Fruit fly (Drosophila melanogaster) whole organism, embryonic: Measurements from ENCODE around the gene nmo.

ENCODE experiments used
- Antp ChIP-seq: fragments of 200-800 bp; sonication (Bioruptor generic); optimal IDR thresholded peaks from 3 replicates; lab custom pipeline; 2016; ENCODE audit warnings: missing biosample characterization, missing genetic modification characterization
- Atf6 ChIP-seq: fragments of 200-800 bp; sonication (Bioruptor generic); IDR thresholded peaks from 2 replicates; pipeline ENCODE4 v1.3.6; 2022; ENCODE audit warnings: missing biosample characterization, missing genetic modification characterization
- B-H1 ChIP-seq: fragments of 200-800 bp; sonication (Bioruptor generic); IDR thresholded peaks from 3 replicates; pipeline ENCODE4 v1.3.6; 2022; ENCODE audit warnings: missing biosample characterization, missing genetic modification characterization
- Bdp1 ChIP-seq: fragments of 200-800 bp; sonication (Bioruptor generic); optimal IDR thresholded peaks from 3 replicates; lab custom pipeline; 2016; ENCODE audit warnings: missing biosample characterization, missing genetic modification characterization
- CG10274 ChIP-seq: fragments of 200-800 bp; sonication (Bioruptor generic); optimal IDR thresholded peaks from 3 replicates; lab custom pipeline; 2017; ENCODE audit warnings: missing biosample characterization, mild to moderate bottlenecking, missing genetic modification characterization
- CG12071 ChIP-seq: fragments of 200-800 bp; sonication (Bioruptor generic); optimal IDR thresholded peaks from 3 replicates; lab custom pipeline; 2018; ENCODE audit warnings: missing biosample characterization, mild to moderate bottlenecking, missing genetic modification characterization
- CG12219 ChIP-seq: fragments of 200-800 bp; sonication (Bioruptor generic); optimal IDR thresholded peaks from 3 replicates; lab custom pipeline; 2018; ENCODE audit warnings: missing biosample characterization, mild to moderate bottlenecking, missing genetic modification characterization
- CG14050 ChIP-seq: fragments of 200-800 bp; sonication (Bioruptor generic); IDR thresholded peaks from 3 replicates; pipeline ENCODE4 v1.3.6; 2022; ENCODE audit warnings: missing biosample characterization, missing genetic modification characterization
- CG14441 ChIP-seq: fragments of 200-800 bp; sonication (Bioruptor generic); IDR thresholded peaks from 2 replicates; pipeline ENCODE4 v1.3.6; 2022; ENCODE audit warnings: missing biosample characterization, missing genetic modification characterization
- CG15011 ChIP-seq: fragments of 200-800 bp; sonication (Bioruptor generic); optimal IDR thresholded peaks from 3 replicates; lab custom pipeline; 2018; ENCODE audit warnings: missing biosample characterization, mild to moderate bottlenecking, missing genetic modification characterization
- CG1792 ChIP-seq: fragments of 200-800 bp; sonication (Bioruptor generic); optimal IDR thresholded peaks from 2 replicates; lab custom pipeline; 2016; ENCODE audit warnings: missing biosample characterization, missing genetic modification characterization
- CG4820 ChIP-seq: fragments of 200-800 bp; sonication (Bioruptor generic); optimal IDR thresholded peaks from 3 replicates; lab custom pipeline; 2016; ENCODE audit warnings: missing biosample characterization, missing genetic modification characterization
- CG7928 ChIP-seq: fragments of 200-800 bp; sonication (Bioruptor generic); optimal IDR thresholded peaks from 2 replicates; lab custom pipeline; 2017; ENCODE audit warnings: missing biosample characterization, mild to moderate bottlenecking, missing genetic modification characterization
- CG8388 ChIP-seq: fragments of 200-800 bp; sonication (Bioruptor generic); optimal IDR thresholded peaks from 2 replicates; lab custom pipeline; 2019; ENCODE audit warnings: missing biosample characterization, mild to moderate bottlenecking, missing genetic modification characterization, moderate library complexity
- D ChIP-seq, 2 experiments: fragments of 200-800 bp in 1 of 2; fragments of >200 bp in 1 of 2; sonication (Bioruptor generic) in 1 of 2; optimal IDR thresholded peaks; 2 replicates in 1 of 2; 3 replicates in 1 of 2; lab custom pipeline; 2017; ENCODE audit warnings: mild to moderate bottlenecking in 1 of 2, missing biosample characterization in 1 of 2, missing genetic modification characterization in 1 of 2, missing genetic modification reagents in 1 of 2
- Dad ChIP-seq: fragments of 200-800 bp; sonication (Bioruptor generic); optimal IDR thresholded peaks from 3 replicates; lab custom pipeline; 2016; ENCODE audit warnings: missing biosample characterization, missing genetic modification characterization
- Dbx ChIP-seq: fragments of 200-800 bp; sonication (Bioruptor generic); IDR thresholded peaks from 3 replicates; pipeline ENCODE4 v1.3.6; 2022; ENCODE audit warnings: missing biosample characterization, missing genetic modification characterization
- Dip3 ChIP-seq: fragments of 200-800 bp; sonication (Bioruptor generic); optimal IDR thresholded peaks from 3 replicates; lab custom pipeline; 2016; ENCODE audit warnings: missing biosample characterization, missing genetic modification characterization
- Ets97D ChIP-seq: fragments of 200-800 bp; sonication (Bioruptor generic); optimal IDR thresholded peaks from 3 replicates; lab custom pipeline; 2016; ENCODE audit warnings: missing biosample characterization, missing genetic modification characterization
- GATAe ChIP-seq: fragments of 200-800 bp; sonication (Bioruptor generic); conservative IDR thresholded peaks from 2 replicates; pipeline ENCODE4 v1.3.6; 2022; ENCODE audit warnings: missing biosample characterization, missing genetic modification characterization
- Gug ChIP-seq: fragments of 200-800 bp; sonication (Bioruptor generic); IDR thresholded peaks from 4 replicates; pipeline ENCODE4 v1.3.6; 2022; ENCODE audit warnings: missing biosample characterization, missing genetic modification characterization
- Hmx ChIP-seq: fragments of 200-800 bp; sonication (Bioruptor generic); optimal IDR thresholded peaks from 2 replicates; lab custom pipeline; 2016; ENCODE audit warnings: missing biosample characterization, missing genetic modification characterization
- MTF-1 ChIP-seq: fragments of 200-800 bp; sonication (Bioruptor generic); optimal IDR thresholded peaks from 2 replicates; lab custom pipeline; 2018; ENCODE audit warnings: missing biosample characterization, mild to moderate bottlenecking, missing genetic modification characterization, borderline replicate concordance
- Meics ChIP-seq: fragments of 200-800 bp; sonication (Bioruptor generic); optimal IDR thresholded peaks from 2 replicates; lab custom pipeline; 2017; ENCODE audit warnings: missing biosample characterization, mild to moderate bottlenecking, missing genetic modification characterization
- NFAT ChIP-seq: fragments of 200-800 bp; sonication (Bioruptor generic); IDR thresholded peaks from 2 replicates; pipeline ENCODE4 v1.3.6; 2022; ENCODE audit warnings: missing biosample characterization, missing genetic modification characterization
- Nf-YC ChIP-seq: fragments of 200-800 bp; optimal IDR thresholded peaks from 3 replicates; lab custom pipeline; 2019; ENCODE audit warnings: missing biosample characterization, mild to moderate bottlenecking, missing genetic modification characterization, moderate library complexity
- Spps ChIP-seq: fragments of 200-800 bp; sonication (Bioruptor generic); optimal IDR thresholded peaks from 2 replicates; lab custom pipeline; 2018; ENCODE audit warnings: missing biosample characterization, mild to moderate bottlenecking, missing genetic modification characterization
- Sry-β ChIP-seq: fragments of 200-800 bp; sonication (Bioruptor generic); optimal IDR thresholded peaks from 2 replicates; lab custom pipeline; 2018; ENCODE audit warnings: missing biosample characterization, mild to moderate bottlenecking, missing genetic modification characterization, moderate library complexity
- Stat92E ChIP-seq, 3 experiments: fragments of >200 bp in 2 of 3; fragments of 200-800 bp in 1 of 3; sonication (Bioruptor generic) in 1 of 3; optimal IDR thresholded peaks; 2 replicates each; lab custom pipeline; 2017 to 2019; ENCODE audit warnings: missing biosample characterization in 3 of 3, missing genetic modification characterization in 3 of 3, mild to moderate bottlenecking in 1 of 3, moderate library complexity in 1 of 3
- Xrp1 ChIP-seq: fragments of 200-800 bp; sonication (Bioruptor generic); IDR thresholded peaks from 2 replicates; pipeline ENCODE4 v1.3.6; 2022; ENCODE audit warnings: missing biosample characterization, missing genetic modification characterization
- ab ChIP-seq: fragments of 200-800 bp; sonication (Bioruptor generic); optimal IDR thresholded peaks from 2 replicates; lab custom pipeline; 2016; ENCODE audit warnings: missing biosample characterization, missing genetic modification characterization
- al ChIP-seq: fragments of 200-800 bp; sonication (Bioruptor generic); IDR thresholded peaks from 2 replicates; pipeline ENCODE4 v1.3.6; 2022; ENCODE audit warnings: missing biosample characterization, missing genetic modification characterization
- az2 ChIP-seq: fragments of 200-800 bp; sonication (Bioruptor generic); optimal IDR thresholded peaks from 3 replicates; lab custom pipeline; 2016; ENCODE audit warnings: missing biosample characterization, missing genetic modification characterization
- caup ChIP-seq: fragments of 200-800 bp; sonication (Bioruptor generic); optimal IDR thresholded peaks from 3 replicates; lab custom pipeline; 2017; ENCODE audit warnings: missing biosample characterization, mild to moderate bottlenecking, missing genetic modification characterization, moderate library complexity; ENCODE audit not compliant: severe bottlenecking
- chm ChIP-seq: fragments of 200-800 bp; sonication (Bioruptor generic); IDR thresholded peaks from 2 replicates; pipeline ENCODE4 v1.3.6; 2022; ENCODE audit warnings: missing biosample characterization, missing genetic modification characterization
- crol ChIP-seq: fragments of 200-800 bp; sonication (Bioruptor generic); IDR thresholded peaks from 2 replicates; pipeline ENCODE4 v1.3.6; 2022; ENCODE audit warnings: missing biosample characterization, missing genetic modification characterization
- dysf ChIP-seq: fragments of 200-800 bp; sonication (Bioruptor generic); IDR thresholded peaks from 3 replicates; pipeline ENCODE4 v1.3.6; 2022; ENCODE audit warnings: missing biosample characterization, missing genetic modification characterization
- gcm ChIP-seq: fragments of 200-800 bp; sonication (Bioruptor generic); optimal IDR thresholded peaks from 2 replicates; lab custom pipeline; 2019; ENCODE audit warnings: missing biosample characterization, mild to moderate bottlenecking, missing genetic modification characterization, moderate library complexity
- hkb ChIP-seq, 2 experiments: fragments of 200-800 bp in 1 of 2; fragments of >200 bp in 1 of 2; sonication (Bioruptor generic) in 1 of 2; IDR thresholded peaks in 1 of 2; optimal IDR thresholded peaks in 1 of 2; 2 replicates each; pipeline versions ENCODE4 v1.3.6 to Lab custom; 2017 to 2022; ENCODE audit warnings: missing biosample characterization in 1 of 2, missing genetic modification characterization in 1 of 2
- lbe ChIP-seq: fragments of 200-800 bp; sonication (Bioruptor generic); optimal IDR thresholded peaks from 2 replicates; lab custom pipeline; 2016; ENCODE audit warnings: missing biosample characterization, mild to moderate bottlenecking, missing genetic modification characterization
- luna ChIP-seq: fragments of 200-800 bp; sonication (Bioruptor generic); optimal IDR thresholded peaks from 2 replicates; lab custom pipeline; 2016; ENCODE audit warnings: missing biosample characterization, missing genetic modification characterization
- nom ChIP-seq: fragments of 200-800 bp; sonication (Bioruptor generic); optimal IDR thresholded peaks from 2 replicates; lab custom pipeline; 2017; ENCODE audit warnings: missing biosample characterization, missing genetic modification characterization, mild to moderate bottlenecking, moderate library complexity, missing genetic modification reagents
- phol ChIP-seq: fragments of 200-800 bp; sonication (Bioruptor generic); optimal IDR thresholded peaks from 3 replicates; lab custom pipeline; 2018; ENCODE audit warnings: missing biosample characterization, mild to moderate bottlenecking, missing genetic modification characterization, moderate library complexity
- pum ChIP-seq: fragments of 200-800 bp; sonication (Bioruptor generic); optimal IDR thresholded peaks from 2 replicates; lab custom pipeline; 2016; ENCODE audit warnings: missing biosample characterization, missing genetic modification characterization
- seq ChIP-seq: fragments of 200-800 bp; sonication (Bioruptor generic); IDR thresholded peaks from 2 replicates; pipeline ENCODE4 v1.3.6; 2022; ENCODE audit warnings: missing biosample characterization, missing genetic modification characterization
- sisA ChIP-seq: fragments of 200-800 bp; sonication (Bioruptor generic); IDR thresholded peaks from 2 replicates; pipeline ENCODE4 v1.3.6; 2022; ENCODE audit warnings: missing biosample characterization, missing genetic modification characterization
- trem ChIP-seq: fragments of 200-800 bp; optimal IDR thresholded peaks from 3 replicates; lab custom pipeline; 2019; ENCODE audit warnings: missing biosample characterization, mild to moderate bottlenecking, missing genetic modification characterization, moderate library complexity
- ttk ChIP-seq: fragments of 200-800 bp; sonication (Bioruptor generic); IDR thresholded peaks from 2 replicates; pipeline ENCODE4 v2.1.2; 2022; ENCODE audit warnings: missing biosample characterization, missing genetic modification characterization
- unpg ChIP-seq: fragments of 200-800 bp; sonication (Bioruptor generic); optimal IDR thresholded peaks from 3 replicates; lab custom pipeline; 2018; ENCODE audit warnings: missing biosample characterization, mild to moderate bottlenecking, missing genetic modification characterization, moderate library complexity
- z ChIP-seq: fragments of 200-800 bp; sonication (Bioruptor generic); IDR thresholded peaks from 3 replicates; pipeline ENCODE4 v1.3.6; 2022; ENCODE audit warnings: missing biosample characterization, missing genetic modification characterization

nmo gene

DNA sequence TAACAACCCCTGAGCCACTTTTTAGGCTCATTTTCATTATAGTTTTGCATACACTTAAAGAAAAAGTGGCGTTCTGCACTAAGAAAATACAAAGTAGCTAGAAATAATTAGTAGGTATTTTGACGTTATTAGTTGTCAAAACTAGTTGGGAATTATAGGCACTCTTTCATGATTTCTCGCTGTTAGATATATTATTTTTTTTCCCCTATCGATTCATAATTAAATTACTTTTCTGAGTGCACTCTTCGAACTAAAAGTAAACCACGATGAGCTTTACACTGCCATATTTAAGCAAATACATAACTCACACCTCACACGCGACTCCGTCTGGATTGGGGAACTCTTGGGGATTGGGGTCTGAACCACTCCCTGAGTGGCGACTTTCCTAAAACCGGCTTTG is 93.9 kb downstream of the nmo start (continued):
- peak; percentile 74 for TF ChIP-seq sisA
- peak; percentile 30 for TF ChIP-seq Dip3
- peak; percentile 64; the same call in 2 of the 3 replicates for TF ChIP-seq dysf (GFP tag; lab: Robert Waterston, UW)
- TF ChIP-seq CG1792 (GFP tag; lab: Kevin White, UChicago) = peak; percentile 19
- TF ChIP-seq Ets97D = peak; percentile 6
- TF ChIP-seq Dbx (GFP tag; lab: Robert Waterston, UW) = peak; percentile 70; the same call in 2 of the 3 replicates
- TF ChIP-seq ab (GFP tag; lab: Kevin White, UChicago) = no peak
- no peak for TF ChIP-seq hkb (optimal IDR thresholded peaks at IDR 0.05; lab: Kevin White, UChicago)
- peak; percentile 80 for TF ChIP-seq hkb (GFP tag; IDR thresholded peaks at IDR 0.05; lab: Robert Waterston, UW)
- TF ChIP-seq CG10274 = peak; percentile 29
- TF ChIP-seq D (optimal IDR thresholded peaks at IDR 0.05; lab: Kevin White, UChicago) = no peak
- peak; percentile 76 for TF ChIP-seq D (GFP tag; optimal IDR thresholded peaks at IDR 0.05; lab: Kevin White, UChicago)
- TF ChIP-seq nom (GFP tag; lab: Kevin White, UChicago) = no peak
- peak; percentile 44 for TF ChIP-seq trem (tag; lab: Kevin White, UChicago)
- TF ChIP-seq unpg (GFP tag; lab: Kevin White, UChicago) = peak; percentile 37
- TF ChIP-seq pum = peak; percentile 54
- TF ChIP-seq z (GFP tag; lab: Robert Waterston, UW) = 0 out of 3 replicates have a peak, but pooled peaks have one; percentile 24
- peak; percentile 9 for TF ChIP-seq Nf-YC
- TF ChIP-seq luna (GFP tag; lab: Kevin White, UChicago) = no peak
- peak; percentile 28 for TF ChIP-seq caup (GFP tag; lab: Kevin White, UChicago)
- TF ChIP-seq Hmx (GFP tag; lab: Kevin White, UChicago) = peak; percentile 55
- peak; percentile 59 for TF ChIP-seq MTF-1
- peak; percentile 78 for TF ChIP-seq phol
- TF ChIP-seq Sry-β (GFP tag; lab: Kevin White, UChicago) = no peak
- peak; percentile 69 for TF ChIP-seq CG4820 (GFP tag; lab: Kevin White, UChicago)
- TF ChIP-seq crol (GFP tag; lab: Robert Waterston, UW) = no peak
- TF ChIP-seq seq (GFP tag; lab: Robert Waterston, UW) = peak; percentile 36; the same call in 1 of the 2 replicates
- TF ChIP-seq Stat92E (GFP tag; optimal IDR thresholded peaks at IDR 0.05; lab: Kevin White, UChicago) = no peak
- TF ChIP-seq CG14050 (GFP tag; lab: Robert Waterston, UW) = 0 out of 3 replicates have a peak, but pooled peaks have one; percentile 19
- TF ChIP-seq CG8388 (GFP tag; lab: Kevin White, UChicago) = peak; percentile 16
- TF ChIP-seq Spps (tag; lab: Kevin White, UChicago) = peak; percentile 52
- peak; percentile 74 for TF ChIP-seq Xrp1 (GFP tag; lab: Robert Waterston, UW)
- no peak for TF ChIP-seq Bdp1 (GFP tag; lab: Kevin White, UChicago)
- peak; percentile 59 for TF ChIP-seq Antp (GFP tag; lab: Kevin White, UChicago)
- TF ChIP-seq NFAT (GFP tag; lab: Robert Waterston, UW) = no peak
- peak; percentile 49 for TF ChIP-seq CG12071 (GFP tag; lab: Kevin White, UChicago)
- TF ChIP-seq CG7928 (GFP tag; lab: Kevin White, UChicago) = peak; percentile 9
- TF ChIP-seq Gug (GFP tag; lab: Robert Waterston, UW) = 0 out of 4 replicates have a peak, but pooled peaks have one; percentile 3
- peak; percentile 58 for TF ChIP-seq Dad
- TF ChIP-seq az2 (GFP tag; lab: Kevin White, UChicago) = peak; percentile 17
- peak; percentile 50; the same call in 1 of the 3 replicates for TF ChIP-seq B-H1 (GFP tag; lab: Robert Waterston, UW)
- TF ChIP-seq ttk (GFP tag; lab: Robert Waterston, UW) = peak; percentile 67; the same call in 1 of the 2 replicates
- peak; percentile 63 for TF ChIP-seq Meics (GFP tag; lab: Kevin White, UChicago)
- TF ChIP-seq Atf6 (GFP tag; lab: Robert Waterston, UW) = peak; percentile 75
- TF ChIP-seq CG15011 (GFP tag; lab: Kevin White, UChicago) = peak; percentile 58
- TF ChIP-seq gcm = peak; percentile 3
- TF ChIP-seq lbe (GFP tag; lab: Kevin White, UChicago) = peak; percentile 37
- peak; percentile 75 for TF ChIP-seq CG14441
- peak; percentile 59; the same call in 1 of the 2 replicates for TF ChIP-seq al
- TF ChIP-seq chm (GFP tag; lab: Robert Waterston, UW) = no peak
- no peak for TF ChIP-seq GATAe
- no peak for TF ChIP-seq CG12219 (GFP tag; lab: Kevin White, UChicago)
